Fruit fly (Drosophila melanogaster) whole organism, wandering third instar larva: ENCODE measurements around the gene CG14829.
A peak's percentile ranks its signal among the peaks of the same experiment; 100 is the strongest.

Experiments used
- Abd-B ChIP-seq: fragments of >200 bp; optimal IDR thresholded peaks from 2 replicates; lab custom pipeline; 2017; ENCODE audit warnings: missing biosample characterization, missing genetic modification characterization
- CG32264 ChIP-seq: fragments of 200-800 bp; sonication (Bioruptor generic); optimal IDR thresholded peaks from 2 replicates; lab custom pipeline; 2016; ENCODE audit warnings: missing biosample characterization, missing genetic modification characterization
- CG9705 ChIP-seq: fragments of 200-800 bp; sonication (Bioruptor generic); optimal IDR thresholded peaks from 2 replicates; lab custom pipeline; 2018; ENCODE audit warnings: missing biosample characterization, mild to moderate bottlenecking, missing genetic modification characterization
- CrebA ChIP-seq: fragments of 200-800 bp; sonication (Bioruptor generic); optimal IDR thresholded peaks from 2 replicates; lab custom pipeline; 2016; ENCODE audit warnings: missing biosample characterization, mild to moderate bottlenecking, missing genetic modification characterization, borderline replicate concordance
- Dfd ChIP-seq: fragments of >200 bp; optimal IDR thresholded peaks from 2 replicates; lab custom pipeline; 2017; ENCODE audit warnings: missing biosample characterization, missing genetic modification characterization
- Dif ChIP-seq: fragments of 200-275, 200-300 bp; sonication (Bioruptor generic); optimal IDR thresholded peaks from 2 replicates; lab custom pipeline; 2018; ENCODE audit warnings: missing biosample characterization, missing genetic modification characterization; ENCODE audit not compliant: partially characterized antibody
- GATAd ChIP-seq: sonication (Bioruptor generic); optimal IDR thresholded peaks from 2 replicates; lab custom pipeline; 2016; ENCODE audit warnings: missing biosample characterization, missing genetic modification characterization
- HLH106 ChIP-seq: fragments of 200-800 bp; optimal IDR thresholded peaks from 3 replicates; lab custom pipeline; 2019; ENCODE audit warnings: missing biosample characterization, mild to moderate bottlenecking, missing genetic modification characterization, moderate library complexity
- Hnf4 ChIP-seq: fragments of 200-800 bp; sonication (Bioruptor generic); optimal IDR thresholded peaks from 2 replicates; lab custom pipeline; 2016; ENCODE audit warnings: missing biosample characterization, mild to moderate bottlenecking, missing genetic modification characterization
- Hr78 ChIP-seq: fragments of >200 bp; optimal IDR thresholded peaks from 2 replicates; lab custom pipeline; 2017; ENCODE audit warnings: missing biosample characterization, missing genetic modification characterization
- Hr83 ChIP-seq: fragments of 200-300 bp; sonication (Bioruptor generic); optimal IDR thresholded peaks from 2 replicates; lab custom pipeline; 2016; ENCODE audit warnings: missing biosample characterization, mild to moderate bottlenecking, missing genetic modification characterization, moderate library complexity; ENCODE audit not compliant: poor library complexity, severe bottlenecking
- Jra ChIP-seq: sonication (Bioruptor generic); optimal IDR thresholded peaks from 2 replicates; lab custom pipeline; 2016; ENCODE audit warnings: missing biosample characterization, missing genetic modification characterization
- Mio ChIP-seq: sonication (Bioruptor generic); optimal IDR thresholded peaks from 2 replicates; lab custom pipeline; 2016; ENCODE audit warnings: missing biosample characterization, missing genetic modification characterization
- Myc ChIP-seq: fragments of >200 bp; optimal IDR thresholded peaks from 2 replicates; lab custom pipeline; 2017
- N ChIP-seq: fragments of >200 bp; optimal IDR thresholded peaks from 2 replicates; lab custom pipeline; 2018; ENCODE audit warnings: missing biosample characterization, missing external identifiers, missing genetic modification characterization
- OdsH ChIP-seq: fragments of 200-800 bp; sonication (Bioruptor generic); optimal IDR thresholded peaks from 2 replicates; lab custom pipeline; 2016; ENCODE audit warnings: missing biosample characterization, mild to moderate bottlenecking, missing genetic modification characterization
- Rel ChIP-seq, 2 experiments: fragments of 200-800 bp; sonication (Bioruptor generic) in 1 of 2; optimal IDR thresholded peaks; 2 replicates in 1 of 2; 3 replicates in 1 of 2; lab custom pipeline; 2016 to 2019; ENCODE audit warnings: mild to moderate bottlenecking in 2 of 2, missing biosample characterization in 2 of 2, missing genetic modification characterization in 2 of 2, moderate library complexity in 1 of 2
- Sp1 ChIP-seq: fragments of 200-800 bp; sonication (Bioruptor generic); optimal IDR thresholded peaks from 3 replicates; lab custom pipeline; 2019; ENCODE audit warnings: missing biosample characterization, mild to moderate bottlenecking, missing genetic modification characterization, moderate library complexity
- Vsx2 ChIP-seq: fragments of 200-300, 225-300 bp; sonication (Bioruptor generic); optimal IDR thresholded peaks from 2 replicates; lab custom pipeline; 2018; ENCODE audit warnings: missing biosample characterization, missing genetic modification characterization; ENCODE audit not compliant: partially characterized antibody
- br ChIP-seq: fragments of 200-800 bp; sonication (Bioruptor generic); optimal IDR thresholded peaks from 2 replicates; lab custom pipeline; 2016; ENCODE audit warnings: missing biosample characterization, missing genetic modification characterization
- brk ChIP-seq: fragments of 200-800 bp; sonication (Bioruptor generic); optimal IDR thresholded peaks from 2 replicates; lab custom pipeline; 2016; ENCODE audit warnings: missing biosample characterization, mild to moderate bottlenecking, missing genetic modification characterization
- dl ChIP-seq, 2 experiments: fragments of 175-275, 200-275 bp in 1 of 2; fragments of 200-275 bp in 1 of 2; sonication (Bioruptor generic); optimal IDR thresholded peaks; lab custom pipeline; 2018; ENCODE audit warnings: mild to moderate bottlenecking in 2 of 2, missing biosample characterization in 2 of 2, missing genetic modification characterization in 2 of 2, moderate library complexity in 2 of 2; ENCODE audit not compliant: partially characterized antibody in 2 of 2, insufficient read depth in 1 of 2
- dmrt93B ChIP-seq: fragments of 200-800 bp; sonication (Bioruptor generic); optimal IDR thresholded peaks from 2 replicates; lab custom pipeline; 2018; ENCODE audit warnings: missing biosample characterization, mild to moderate bottlenecking, missing genetic modification characterization
- dsf ChIP-seq: sonication (Bioruptor generic); optimal IDR thresholded peaks from 2 replicates; lab custom pipeline; 2016; ENCODE audit warnings: missing biosample characterization, missing genetic modification characterization, borderline replicate concordance
- ey ChIP-seq: fragments of 200-800 bp; sonication (Bioruptor generic); optimal IDR thresholded peaks from 2 replicates; lab custom pipeline; 2016; ENCODE audit warnings: missing biosample characterization, missing genetic modification characterization
- foxo ChIP-seq, 2 experiments: fragments of 200-800 bp; sonication (Bioruptor generic); optimal IDR thresholded peaks; 2 replicates in 1 of 2; 3 replicates in 1 of 2; lab custom pipeline; 2016 to 2017; ENCODE audit warnings: missing biosample characterization in 2 of 2, missing genetic modification characterization in 2 of 2
- fru ChIP-seq: fragments of 200-800 bp; sonication (Bioruptor generic); optimal IDR thresholded peaks from 3 replicates; lab custom pipeline; 2016; ENCODE audit warnings: missing biosample characterization, mild to moderate bottlenecking, missing genetic modification characterization
- h ChIP-seq: fragments of 200-800 bp; sonication (Bioruptor generic); optimal IDR thresholded peaks from 3 replicates; lab custom pipeline; 2016; ENCODE audit warnings: missing biosample characterization, mild to moderate bottlenecking, missing genetic modification characterization
- jim ChIP-seq: fragments of 175-275, 200-325 bp; sonication (Bioruptor generic); optimal IDR thresholded peaks from 2 replicates; lab custom pipeline; 2016; ENCODE audit warnings: missing biosample characterization, mild to moderate bottlenecking, missing genetic modification characterization
- lola ChIP-seq: fragments of >200 bp; optimal IDR thresholded peaks from 2 replicates; lab custom pipeline; 2017; ENCODE audit warnings: missing biosample characterization, missing genetic modification characterization
- pan ChIP-seq: fragments of >200 bp; optimal IDR thresholded peaks from 2 replicates; lab custom pipeline; 2017
- psq ChIP-seq: fragments of 200-800 bp; sonication (Bioruptor generic); optimal IDR thresholded peaks from 3 replicates; lab custom pipeline; 2017; ENCODE audit warnings: missing biosample characterization, mild to moderate bottlenecking, missing genetic modification characterization, moderate library complexity
- rgr ChIP-seq: fragments of 200-800 bp; sonication (Bioruptor generic); optimal IDR thresholded peaks from 3 replicates; lab custom pipeline; 2016; ENCODE audit warnings: missing biosample characterization, mild to moderate bottlenecking, missing genetic modification characterization
- sage ChIP-seq: fragments of 200-800 bp; sonication (Bioruptor generic); optimal IDR thresholded peaks from 2 replicates; lab custom pipeline; 2016; ENCODE audit warnings: missing biosample characterization, mild to moderate bottlenecking, missing genetic modification characterization
- sv ChIP-seq: fragments of 200-800 bp; sonication (Bioruptor generic); optimal IDR thresholded peaks from 3 replicates; lab custom pipeline; 2016; ENCODE audit warnings: missing biosample characterization, missing genetic modification characterization
- tai ChIP-seq: sonication (Bioruptor generic); optimal IDR thresholded peaks from 2 replicates; lab custom pipeline; 2016; ENCODE audit warnings: missing biosample characterization, missing genetic modification characterization
- usp ChIP-seq: fragments of >200 bp; optimal IDR thresholded peaks from 2 replicates; lab custom pipeline; 2017; ENCODE audit warnings: missing biosample characterization, missing genetic modification characterization
- woc ChIP-seq: sonication (Bioruptor generic); optimal IDR thresholded peaks from 2 replicates; lab custom pipeline; 2016; ENCODE audit warnings: missing biosample characterization, mild to moderate bottlenecking, missing genetic modification characterization

CG14829 gene

dm6 chr3L:7250469-7250868, 12.5 kb upstream of the CG14829 start, which contains the start of gene MED4:
Gene MED4 (minus strand): TSS chr3L:7250527.
- TF ChIP-seq dmrt93B (GFP tag; lab: Kevin White, UChicago) = peak; percentile 21
- TF ChIP-seq ey (GFP tag; lab: Kevin White, UChicago) = peak; percentile 76
- peak; percentile 67 for TF ChIP-seq fru (GFP tag; lab: Kevin White, UChicago)
- TF ChIP-seq Hr78 (GFP tag; lab: Kevin White, UChicago) = no peak
- no peak for TF ChIP-seq CrebA (GFP tag; lab: Kevin White, UChicago)
- TF ChIP-seq lola (GFP tag; lab: Kevin White, UChicago) = no peak
- no peak for TF ChIP-seq Dif (GFP tag; lab: Kevin White, UChicago)
- no peak for TF ChIP-seq Myc (lab: Kevin White, UChicago)
- TF ChIP-seq dl (GFP tag; optimal IDR thresholded peaks at IDR 0.05; lab: Kevin White, UChicago; ENCODE audit: insufficient read depth in 1 of 2, partially characterized antibody in 2 of 2) = no peak
- peak; percentile 38 for TF ChIP-seq woc (GFP tag; lab: Kevin White, UChicago)
- TF ChIP-seq tai = no peak
- TF ChIP-seq GATAd (GFP tag; lab: Kevin White, UChicago) = no peak
- no peak for TF ChIP-seq Dfd (GFP tag; lab: Kevin White, UChicago)
- peak; percentile 43 for TF ChIP-seq Jra (GFP tag; lab: Kevin White, UChicago)
- TF ChIP-seq usp = no peak
- peak; percentile 59 for TF ChIP-seq br (GFP tag; lab: Kevin White, UChicago)
- TF ChIP-seq CG32264 = peak; percentile 20
- no peak for TF ChIP-seq Rel (GFP tag; optimal IDR thresholded peaks at IDR 0.05; lab: Kevin White, UChicago)
- TF ChIP-seq Rel (tag; optimal IDR thresholded peaks at IDR 0.05; lab: Kevin White, UChicago) = peak; percentile 15
- peak; percentile 45 for TF ChIP-seq jim
- TF ChIP-seq Vsx2 = no peak
- TF ChIP-seq sv (GFP tag; lab: Kevin White, UChicago) = peak; percentile 82
- TF ChIP-seq N (GFP tag; lab: Kevin White, UChicago) = no peak
- peak; percentile 55 for TF ChIP-seq psq (GFP tag; lab: Kevin White, UChicago)
- peak; percentile 68 for TF ChIP-seq h
- TF ChIP-seq HLH106 (tag; lab: Kevin White, UChicago) = peak; percentile 56
- no peak for TF ChIP-seq Mio (GFP tag; lab: Kevin White, UChicago)
- TF ChIP-seq pan (lab: Kevin White, UChicago) = no peak
- TF ChIP-seq dsf (GFP tag; lab: Kevin White, UChicago) = no peak
- TF ChIP-seq CG9705 = peak; percentile 41
- peak; percentile 55 for TF ChIP-seq Sp1 (GFP tag; lab: Kevin White, UChicago)
- no peak for TF ChIP-seq Abd-B (GFP tag; lab: Kevin White, UChicago)
- TF ChIP-seq Hr83 (GFP tag; lab: Kevin White, UChicago) = peak; percentile 81
- peak; percentile 69 for TF ChIP-seq OdsH (GFP tag; lab: Kevin White, UChicago)
- TF ChIP-seq sage (GFP tag; lab: Kevin White, UChicago) = no peak
- no peak for TF ChIP-seq Hnf4 (GFP tag; lab: Kevin White, UChicago)
- no peak for TF ChIP-seq brk (GFP tag; lab: Kevin White, UChicago)
- peak in 1 of 2 experiments; percentile 81 for TF ChIP-seq foxo (GFP tag; optimal IDR thresholded peaks at IDR 0.05; lab: Kevin White, UChicago)
- TF ChIP-seq rgr (GFP tag; lab: Kevin White, UChicago) = peak; percentile 78

dm6 chr3L:7249167-7249566, 11.2 kb upstream of the CG14829 start, which contains the start of gene Cdc27:
Gene Cdc27 (minus strand): TSS chr3L:7249340.
- no peak for TF ChIP-seq Vsx2
- no peak for TF ChIP-seq CrebA (GFP tag; lab: Kevin White, UChicago)
- peak; percentile 25 for TF ChIP-seq CG9705
- peak; percentile 53 for TF ChIP-seq Hr78 (GFP tag; lab: Kevin White, UChicago)
- TF ChIP-seq psq (GFP tag; lab: Kevin White, UChicago) = peak; percentile 5
- peak; percentile 8 for TF ChIP-seq Jra (GFP tag; lab: Kevin White, UChicago)
- TF ChIP-seq HLH106 (tag; lab: Kevin White, UChicago) = peak; percentile 44
- peak; percentile 9 for TF ChIP-seq ey (GFP tag; lab: Kevin White, UChicago)
- peak; percentile 49 for TF ChIP-seq woc (GFP tag; lab: Kevin White, UChicago)
- no peak for TF ChIP-seq br (GFP tag; lab: Kevin White, UChicago)
- peak; percentile 16 for TF ChIP-seq Sp1 (GFP tag; lab: Kevin White, UChicago)
- peak; percentile 6 for TF ChIP-seq rgr (GFP tag; lab: Kevin White, UChicago)
- no peak for TF ChIP-seq Rel (GFP tag; optimal IDR thresholded peaks at IDR 0.05; lab: Kevin White, UChicago)
- peak; percentile 15 for TF ChIP-seq Rel (tag; optimal IDR thresholded peaks at IDR 0.05; lab: Kevin White, UChicago)
- peak; percentile 97 for TF ChIP-seq N (GFP tag; lab: Kevin White, UChicago)
- TF ChIP-seq foxo (GFP tag; optimal IDR thresholded peaks at IDR 0.05; lab: Kevin White, UChicago) = peak in 1 of 2 experiments; percentile 47
- no peak for TF ChIP-seq dsf (GFP tag; lab: Kevin White, UChicago)
- TF ChIP-seq h = peak; percentile 17
- TF ChIP-seq lola (GFP tag; lab: Kevin White, UChicago) = no peak
